Worm (Caenorhabditis elegans): Measurements from ENCODE around the gene skpo-1.

- TF ChIP-seq alr-1 (tag; optimal IDR thresholded peaks at IDR 0.05; ENCODE audit: borderline replicate concordance) (no peak), lin-15B (tag; optimal IDR thresholded peaks at IDR 0.05) (no peak), ceh-82 (tag; optimal IDR thresholded peaks at IDR 0.05) (no peak), dsc-1 (tag; optimal IDR thresholded peaks at IDR 0.05) (no peak), blmp-1 (tag; optimal IDR thresholded peaks at IDR 0.05) (no peak), mdl-1 (tag; optimal IDR thresholded peaks at IDR 0.05) (no peak), lir-3 (tag; optimal IDR thresholded peaks at IDR 0.05; ENCODE audit: poor library complexity) (no peak), ces-1 (GFP tag; optimal IDR thresholded peaks at IDR 0.05) (no peak), sox-4 (tag; optimal IDR thresholded peaks at IDR 0.05) (no peak), snpc-4 (tag; optimal IDR thresholded peaks at IDR 0.05) (no peak), ztf-11 (tag; optimal IDR thresholded peaks at IDR 0.05) (no peak), nhr-11 (tag; optimal IDR thresholded peaks at IDR 0.05) (no peak), nhr-84 (tag; optimal IDR thresholded peaks at IDR 0.05) (no peak), dpl-1 (GFP tag; optimal IDR thresholded peaks at IDR 0.05) (no peak)
Measured at ce11 chrII:8404748-8405147, at the start of gene skpo-1.

Measured in whole organism, L1 larva.